Fruit fly (Drosophila melanogaster) whole organism: ENCODE data around the gene CG5888.

Experiments used
- EcR ChIP-seq, 2 experiments: fragments of >200 bp; optimal IDR thresholded peaks; 2 replicates each; lab custom pipeline; 2017; ENCODE audit warnings: missing biosample characterization in 2 of 2, missing genetic modification characterization in 2 of 2, missing genetic modification reagents in 2 of 2
- pan ChIP-seq: fragments of >200 bp; optimal IDR thresholded peaks from 2 replicates; lab custom pipeline; 2017
- psq ChIP-seq: fragments of >200 bp; optimal IDR thresholded peaks from 2 replicates; lab custom pipeline; 2017

DNA sequence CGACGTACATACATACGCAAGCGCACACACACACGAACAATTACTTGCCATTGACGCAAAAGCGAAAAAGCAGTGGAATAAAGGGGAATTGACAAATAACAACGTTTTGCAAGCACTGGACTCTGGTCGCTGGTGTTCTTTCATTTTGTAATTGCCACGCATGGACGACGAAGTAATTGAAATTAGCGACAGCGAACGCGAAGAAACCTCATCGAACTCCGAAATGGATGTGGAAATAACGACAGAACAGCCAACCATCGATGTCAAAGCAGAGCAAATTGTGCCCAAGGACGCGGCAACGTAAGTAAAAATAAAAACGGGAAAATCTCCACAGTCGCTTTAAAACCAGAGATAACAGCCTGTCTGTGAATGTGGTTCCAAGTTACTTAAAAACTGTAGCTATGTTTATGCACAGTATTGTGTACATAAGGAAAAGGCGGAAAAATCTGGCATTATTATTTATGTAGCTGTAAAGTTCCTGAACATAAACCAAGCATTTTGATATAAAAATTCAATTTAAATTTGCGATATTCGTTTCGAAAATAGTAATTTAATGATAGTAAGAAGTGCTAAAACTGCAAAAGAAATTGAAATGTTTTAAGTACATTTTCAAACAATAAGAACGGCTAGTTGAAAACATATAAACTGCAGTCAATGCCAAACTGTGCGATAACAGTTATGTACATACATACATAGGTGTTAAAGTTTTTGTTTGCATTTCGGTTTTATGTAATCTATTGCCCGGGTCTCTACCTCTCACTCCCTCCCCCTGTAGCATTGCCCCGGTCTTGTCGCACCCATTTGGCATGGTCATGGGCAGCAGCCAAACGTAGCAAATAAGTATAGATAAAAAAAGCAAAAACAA, 43.7 kb upstream of the CG5888 start:
- no peak for TF ChIP-seq psq (lab: Kevin White, UChicago)
- TF ChIP-seq EcR (GFP tag; optimal IDR thresholded peaks at IDR 0.05; lab: Kevin White, UChicago) = no peak
- TF ChIP-seq pan = no peak
